Worm (Caenorhabditis elegans): Measurements from ENCODE around the gene ifb-2.

ce11 chrII:5727707-5728106 lies 22.3 kb upstream of the ifb-2 start, which contains the start of gene rab-3:
- no peak for TF ChIP-seq jun-1 (tag; optimal IDR thresholded peaks at IDR 0.05)
- TF ChIP-seq ceh-16 (tag; optimal IDR thresholded peaks at IDR 0.05), result no peak
- TF ChIP-seq ztf-4 (tag; optimal IDR thresholded peaks at IDR 0.05), result no peak
- no peak for TF ChIP-seq ztf-11 (tag; optimal IDR thresholded peaks at IDR 0.05)
- TF ChIP-seq lin-15B (tag; optimal IDR thresholded peaks at IDR 0.05), result no peak
- TF ChIP-seq skn-1 (tag; optimal IDR thresholded peaks at IDR 0.05), result no peak
- no peak for TF ChIP-seq zag-1 (tag; optimal IDR thresholded peaks at IDR 0.05)

Measured in whole organism, L3 larva.